Fruit fly (Drosophila melanogaster) whole organism, prepupa: ENCODE measurements around the gene Cul2.

Experiments
- Blimp-1 ChIP-seq: fragments of 200-800 bp; sonication (Bioruptor generic); optimal IDR thresholded peaks from 3 replicates; lab custom pipeline; 2017; ENCODE audit warnings: missing biosample characterization, missing genetic modification characterization, mild to moderate bottlenecking, moderate library complexity, missing genetic modification reagents
- CG10631 ChIP-seq: fragments of 200-800 bp; sonication (Bioruptor generic); optimal IDR thresholded peaks from 2 replicates; lab custom pipeline; 2016; ENCODE audit warnings: missing biosample characterization, missing genetic modification characterization
- CG10669 ChIP-seq: fragments of 200-800 bp; sonication (Bioruptor generic); optimal IDR thresholded peaks from 3 replicates; lab custom pipeline; 2018; ENCODE audit warnings: missing biosample characterization, mild to moderate bottlenecking, missing genetic modification characterization, moderate library complexity
- CG11294 ChIP-seq: fragments of 200-800 bp; sonication (Bioruptor generic); IDR thresholded peaks from 2 replicates; pipeline ENCODE4 v1.3.6; 2022; ENCODE audit warnings: missing biosample characterization, missing genetic modification characterization
- CG11762 ChIP-seq: fragments of 200-800 bp; sonication (Bioruptor generic); optimal IDR thresholded peaks from 3 replicates; lab custom pipeline; 2016; ENCODE audit warnings: missing biosample characterization, missing genetic modification characterization; ENCODE audit not compliant: insufficient read depth
- CG16779 ChIP-seq: fragments of 200-800 bp; sonication (Bioruptor generic); optimal IDR thresholded peaks from 3 replicates; lab custom pipeline; 2017; ENCODE audit warnings: missing biosample characterization, mild to moderate bottlenecking, missing genetic modification characterization
- CG3032 ChIP-seq: fragments of 200-800 bp; optimal IDR thresholded peaks from 2 replicates; lab custom pipeline; 2019; ENCODE audit warnings: missing biosample characterization, mild to moderate bottlenecking, missing genetic modification characterization, moderate library complexity
- CG31627 ChIP-seq: fragments of 200-800 bp; sonication (Bioruptor generic); optimal IDR thresholded peaks from 3 replicates; lab custom pipeline; 2016; ENCODE audit warnings: missing biosample characterization, missing genetic modification characterization
- CG34406 ChIP-seq: fragments of 200-800 bp; sonication (Bioruptor generic); optimal IDR thresholded peaks from 3 replicates; lab custom pipeline; 2016; ENCODE audit warnings: missing biosample characterization, missing genetic modification characterization
- CG4318 ChIP-seq: fragments of 200-800 bp; sonication (Bioruptor generic); optimal IDR thresholded peaks from 3 replicates; lab custom pipeline; 2017; ENCODE audit warnings: missing biosample characterization, mild to moderate bottlenecking, missing genetic modification characterization
- CG6163 ChIP-seq: fragments of 200-800 bp; sonication (Bioruptor generic); IDR thresholded peaks from 3 replicates; pipeline ENCODE4 v1.3.6; 2022; ENCODE audit warnings: missing biosample characterization, missing genetic modification characterization
- CG6276 ChIP-seq: fragments of 200-800 bp; sonication (Bioruptor generic); optimal IDR thresholded peaks from 2 replicates; lab custom pipeline; 2017; ENCODE audit warnings: missing biosample characterization, mild to moderate bottlenecking, missing genetic modification characterization
- CG6792 ChIP-seq: fragments of 200-800 bp; sonication (Bioruptor generic); optimal IDR thresholded peaks from 3 replicates; lab custom pipeline; 2016; ENCODE audit warnings: missing biosample characterization, missing genetic modification characterization
- CG7368 ChIP-seq: fragments of 200-800 bp; sonication (Bioruptor generic); optimal IDR thresholded peaks from 3 replicates; lab custom pipeline; 2016; ENCODE audit warnings: missing biosample characterization, missing genetic modification characterization
- CG8319 ChIP-seq: fragments of 200-800 bp; sonication (Bioruptor generic); optimal IDR thresholded peaks from 3 replicates; lab custom pipeline; 2016; ENCODE audit warnings: missing biosample characterization, missing genetic modification characterization
- CG9139 ChIP-seq: fragments of 200-800 bp; sonication (Bioruptor generic); optimal IDR thresholded peaks from 3 replicates; lab custom pipeline; 2017; ENCODE audit warnings: missing biosample characterization, mild to moderate bottlenecking, missing genetic modification characterization
- Eip75B ChIP-seq: fragments of 200-800 bp; sonication (Bioruptor generic); optimal IDR thresholded peaks from 3 replicates; lab custom pipeline; 2016; ENCODE audit warnings: missing biosample characterization, missing genetic modification characterization
- Eip78C ChIP-seq: fragments of 200-800 bp; sonication (Bioruptor generic); peaks from one replicate; lab custom pipeline; 2016; ENCODE audit warnings: missing biosample characterization, missing genetic modification characterization
- Eip93F ChIP-seq: fragments of 200-800 bp; sonication (Bioruptor generic); optimal IDR thresholded peaks from 2 replicates; lab custom pipeline; 2016; ENCODE audit warnings: missing biosample characterization, mild to moderate bottlenecking, missing genetic modification characterization
- Ets21C ChIP-seq: fragments of 200-800 bp; sonication (Bioruptor generic); optimal IDR thresholded peaks from 3 replicates; lab custom pipeline; 2016; ENCODE audit warnings: missing biosample characterization, missing genetic modification characterization
- Ets96B ChIP-seq: fragments of 200-800 bp; optimal IDR thresholded peaks from 2 replicates; lab custom pipeline; 2019; ENCODE audit warnings: missing biosample characterization, mild to moderate bottlenecking, missing genetic modification characterization, moderate library complexity
- Hr38 ChIP-seq: sonication (Bioruptor generic); optimal IDR thresholded peaks from 2 replicates; lab custom pipeline; 2016; ENCODE audit warnings: missing biosample characterization, missing genetic modification characterization
- Hr39 ChIP-seq: fragments of 200-800 bp; sonication (Bioruptor generic); optimal IDR thresholded peaks from 2 replicates; lab custom pipeline; 2016; ENCODE audit warnings: missing biosample characterization, missing genetic modification characterization
- Hr4 ChIP-seq: fragments of 200-800 bp; sonication (Bioruptor generic); optimal IDR thresholded peaks from 3 replicates; lab custom pipeline; 2016; ENCODE audit warnings: missing biosample characterization, missing genetic modification characterization
- Met ChIP-seq: fragments of 200-800 bp; sonication (Bioruptor generic); optimal IDR thresholded peaks from 3 replicates; lab custom pipeline; 2016; ENCODE audit warnings: missing biosample characterization, missing genetic modification characterization
- OdsH ChIP-seq: fragments of 200-800 bp; sonication (Bioruptor generic); optimal IDR thresholded peaks from 3 replicates; lab custom pipeline; 2016; ENCODE audit warnings: missing biosample characterization, missing genetic modification characterization
- Sox102F ChIP-seq: fragments of 200-800 bp; sonication (Bioruptor generic); optimal IDR thresholded peaks from 2 replicates; lab custom pipeline; 2016; ENCODE audit warnings: missing biosample characterization, mild to moderate bottlenecking, missing genetic modification characterization
- achi ChIP-seq: fragments of 200-800 bp; sonication (Bioruptor generic); optimal IDR thresholded peaks from 3 replicates; lab custom pipeline; 2016; ENCODE audit warnings: missing biosample characterization, missing genetic modification characterization
- acj6 ChIP-seq: fragments of 200-800 bp; sonication (Bioruptor generic); optimal IDR thresholded peaks from 3 replicates; lab custom pipeline; 2016; ENCODE audit warnings: missing biosample characterization, missing genetic modification characterization
- cyc ChIP-seq: fragments of 200-800 bp; sonication (Bioruptor generic); optimal IDR thresholded peaks from 3 replicates; lab custom pipeline; 2016; ENCODE audit warnings: missing biosample characterization, missing genetic modification characterization
- dac ChIP-seq: fragments of 200-800 bp; sonication (Bioruptor generic); optimal IDR thresholded peaks from 2 replicates; lab custom pipeline; 2017; ENCODE audit warnings: missing biosample characterization, mild to moderate bottlenecking, missing genetic modification characterization
- dsx ChIP-seq: fragments of 200-800 bp; optimal IDR thresholded peaks from 3 replicates; lab custom pipeline; 2019; ENCODE audit warnings: missing biosample characterization, mild to moderate bottlenecking, missing genetic modification characterization, moderate library complexity; ENCODE audit not compliant: poor library complexity, severe bottlenecking
- fd85E ChIP-seq: fragments of 200-800 bp; sonication (Bioruptor generic); optimal IDR thresholded peaks from 3 replicates; lab custom pipeline; 2016; ENCODE audit warnings: missing biosample characterization, missing genetic modification characterization
- fkh ChIP-seq: fragments of 200-800 bp; sonication (Bioruptor generic); optimal IDR thresholded peaks from 3 replicates; lab custom pipeline; 2017; ENCODE audit warnings: missing biosample characterization, mild to moderate bottlenecking, missing genetic modification characterization, moderate library complexity
- salr ChIP-seq, 2 experiments: fragments of 200-800 bp; sonication (Bioruptor generic); optimal IDR thresholded peaks; 3 replicates each; lab custom pipeline; 2016 to 2018; ENCODE audit warnings: missing biosample characterization in 2 of 2, missing genetic modification characterization in 2 of 2, mild to moderate bottlenecking in 1 of 2
- spab ChIP-seq: fragments of 200-800 bp; sonication (Bioruptor generic); optimal IDR thresholded peaks from 2 replicates; lab custom pipeline; 2017; ENCODE audit warnings: missing biosample characterization, mild to moderate bottlenecking, missing genetic modification characterization, missing genetic modification reagents
- ss ChIP-seq, 2 experiments: fragments of 200-800 bp; sonication (Bioruptor generic); optimal IDR thresholded peaks; 2 replicates in 1 of 2; 3 replicates in 1 of 2; lab custom pipeline; 2017 to 2018; ENCODE audit warnings: mild to moderate bottlenecking in 2 of 2, missing biosample characterization in 2 of 2, missing genetic modification characterization in 2 of 2, moderate library complexity in 1 of 2
- svp ChIP-seq: fragments of 200-800 bp; sonication (Bioruptor generic); peaks from one replicate; lab custom pipeline; 2016; ENCODE audit warnings: missing biosample characterization, missing genetic modification characterization
- topi ChIP-seq: fragments of 200-800 bp; sonication (Bioruptor generic); optimal IDR thresholded peaks from 3 replicates; lab custom pipeline; 2016; ENCODE audit warnings: missing biosample characterization, missing genetic modification characterization

The Cul2 gene

dm6 chr2L:21629814-21630562, 28.5 kb upstream of the Cul2 start, which contains the start of gene Df31 (continued):
- TF ChIP-seq ss (GFP tag; optimal IDR thresholded peaks at IDR 0.05; lab: Kevin White, UChicago) (peak; percentile 19 to 56), dac (GFP tag; lab: Kevin White, UChicago) (no peak), CG10669 (GFP tag; lab: Kevin White, UChicago) (peak; percentile 33), Eip93F (GFP tag; lab: Kevin White, UChicago) (peak; percentile 14), CG4318 (GFP tag; lab: Kevin White, UChicago) (no peak), Met (peak; percentile 65), CG6276 (GFP tag; lab: Kevin White, UChicago) (peak; percentile 5), Sox102F (GFP tag; lab: Kevin White, UChicago) (peak; percentile 65), CG16779 (tag; lab: Kevin White, UChicago) (no peak), Ets21C (GFP tag; lab: Kevin White, UChicago) (peak; percentile 38), CG11762 (GFP tag; lab: Kevin White, UChicago) (peak; percentile 9), OdsH (GFP tag; lab: Kevin White, UChicago) (peak; percentile 58), CG6792 (GFP tag; lab: Kevin White, UChicago) (peak; percentile 41)

dm6 chr2L:21630563-21630817, 28.0 kb upstream of the Cul2 start:
- TF ChIP-seq CG6792 (GFP tag; lab: Kevin White, UChicago): no peak
- TF ChIP-seq CG34406 (GFP tag; lab: Kevin White, UChicago): no peak
- no peak for TF ChIP-seq Blimp-1 (GFP tag; lab: Kevin White, UChicago)
- no peak for TF ChIP-seq CG4318 (GFP tag; lab: Kevin White, UChicago)
- no peak for TF ChIP-seq CG7368 (GFP tag; lab: Kevin White, UChicago)

DNA sequence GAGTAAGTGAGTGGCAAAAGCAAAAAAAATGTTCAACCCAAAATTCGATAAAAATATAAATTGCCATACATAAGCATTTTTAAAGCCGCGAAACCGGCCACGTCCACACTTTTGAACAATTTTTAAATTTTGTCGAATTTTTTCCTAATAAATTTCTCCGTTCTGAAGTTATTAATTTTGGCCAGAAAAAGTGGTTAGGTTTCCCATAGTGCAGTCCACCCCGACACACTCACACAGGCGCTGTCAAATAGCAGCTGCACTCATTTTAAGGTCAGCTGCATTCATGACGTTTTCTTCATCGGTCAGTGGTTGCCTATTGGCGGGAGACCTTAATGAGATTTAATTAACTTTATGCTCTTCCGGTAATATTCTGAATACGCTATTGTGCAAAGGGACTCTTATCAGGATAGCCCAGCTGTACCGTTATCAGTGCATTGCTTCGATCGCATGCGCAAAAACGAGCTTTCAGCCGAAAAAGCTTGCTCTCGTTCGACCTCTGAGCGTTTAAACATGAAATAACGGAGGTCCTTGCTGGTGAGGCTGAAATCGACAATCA, 26.4 kb upstream of the Cul2 start, which contains the start of gene Ac3:
Gene Ac3, plus strand, starts transcription at position 556 of the 556 bp plus-strand sequence.
- TF ChIP-seq svp (GFP tag; lab: Kevin White, UChicago) (peak; percentile 64), spab (GFP tag; lab: Kevin White, UChicago) (no peak), CG6276 (GFP tag; lab: Kevin White, UChicago) (no peak), fkh (GFP tag; lab: Kevin White, UChicago) (no peak), CG3032 (tag; lab: Kevin White, UChicago) (no peak)

DNA sequence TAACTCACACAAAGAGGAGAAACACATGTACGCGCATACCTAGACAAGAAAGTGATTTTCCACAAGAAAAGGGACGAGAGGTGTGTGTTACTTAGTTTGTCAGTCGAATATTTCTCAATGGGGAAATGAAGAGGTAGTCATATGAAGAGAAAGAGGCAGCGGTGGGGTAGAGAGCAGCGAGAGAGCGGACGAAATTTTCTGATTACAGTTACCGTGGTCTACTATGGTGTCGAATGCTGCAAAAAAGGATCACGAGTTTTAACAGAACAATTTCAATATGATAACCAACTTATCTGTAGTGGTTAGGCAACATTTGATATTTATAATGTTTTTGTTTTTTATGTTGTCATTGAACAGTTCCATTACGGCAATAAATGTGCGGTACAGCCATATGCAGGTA, 25.6 kb upstream of the Cul2 start:
- TF ChIP-seq achi (GFP tag; lab: Kevin White, UChicago) (no peak), topi (GFP tag; lab: Kevin White, UChicago) (no peak), CG11294 (GFP tag; lab: Robert Waterston, UW) (no peak), svp (GFP tag; lab: Kevin White, UChicago) (peak; percentile 21), ss (GFP tag; optimal IDR thresholded peaks at IDR 0.05; lab: Kevin White, UChicago) (no peak), CG31627 (GFP tag; lab: Kevin White, UChicago) (no peak), CG8319 (GFP tag; lab: Kevin White, UChicago) (no peak), CG6163 (GFP tag; lab: Robert Waterston, UW) (no peak)

- no peak for TF ChIP-seq svp (GFP tag; lab: Kevin White, UChicago)
These were observed 9.8 kb upstream of the Cul2 start for dm6 chr2L:21648769-21649168.

DNA sequence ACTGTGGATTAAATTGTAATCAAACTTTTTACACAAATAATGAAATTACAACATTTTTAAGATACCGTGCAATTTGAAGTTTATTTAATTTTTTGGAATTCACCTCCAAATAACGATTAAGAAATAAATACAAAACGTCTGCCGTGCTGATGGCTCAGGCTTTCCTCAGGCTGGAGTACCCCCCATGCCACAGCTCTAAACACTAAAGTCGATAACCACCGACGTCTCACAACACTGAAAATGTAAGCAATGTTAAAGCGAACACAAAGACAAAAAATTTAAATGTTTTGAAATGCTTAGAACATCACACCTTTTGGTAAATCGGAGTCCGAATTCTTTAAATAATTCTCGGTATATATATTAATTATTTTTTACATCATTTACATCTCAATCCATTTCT, 1.1 kb upstream of the Cul2 start:
- TF ChIP-seq cyc (GFP tag; lab: Kevin White, UChicago) (peak; percentile 34), Hr4 (GFP tag; lab: Kevin White, UChicago) (peak; percentile 65), fd85E (GFP tag; lab: Kevin White, UChicago) (no peak), Hr39 (GFP tag; lab: Kevin White, UChicago) (peak; percentile 59), topi (GFP tag; lab: Kevin White, UChicago) (peak; percentile 35), Met (peak; percentile 48), Hr38 (GFP tag; lab: Kevin White, UChicago) (no peak), CG9139 (GFP tag; lab: Kevin White, UChicago) (no peak), achi (GFP tag; lab: Kevin White, UChicago) (peak; percentile 48), fkh (GFP tag; lab: Kevin White, UChicago) (no peak), Ets96B (tag; lab: Kevin White, UChicago) (peak; percentile 44), Eip75B (GFP tag; lab: Kevin White, UChicago) (peak; percentile 55), salr (GFP tag; optimal IDR thresholded peaks at IDR 0.05; lab: Kevin White, UChicago) (peak in 1 of 2 experiments; percentile 6), CG10669 (GFP tag; lab: Kevin White, UChicago) (no peak), CG10631 (peak; percentile 60), Eip78C (peak; percentile 79), CG3032 (tag; lab: Kevin White, UChicago) (peak; percentile 51), dsx (GFP tag; lab: Kevin White, UChicago) (no peak), acj6 (GFP tag; lab: Kevin White, UChicago) (peak; percentile 47)
